Fruit fly (Drosophila melanogaster): ENCODE results near the gene CG4678.

The CG4678 gene

dm6 chrX:16672904-16673303 is 23.0 kb upstream of the CG4678 start:
- TF ChIP-seq kay (GFP tag; ENCODE audit: borderline replicate concordance) (no peak), bab1 (GFP tag; optimal IDR thresholded peaks at IDR 0.05) (no peak), CG14711 (tag; optimal IDR thresholded peaks at IDR 0.05) (no peak), Crg-1 (GFP tag; optimal IDR thresholded peaks at IDR 0.05) (no peak), CG1620 (GFP tag; optimal IDR thresholded peaks at IDR 0.05) (no peak), tj (GFP tag; optimal IDR thresholded peaks at IDR 0.05) (no peak), CG7101 (tag; optimal IDR thresholded peaks at IDR 0.05) (no peak), ovo (GFP tag; optimal IDR thresholded peaks at IDR 0.05) (no peak), cic (GFP tag; optimal IDR thresholded peaks at IDR 0.05) (no peak), Clk (GFP tag; optimal IDR thresholded peaks at IDR 0.05) (no peak), cnc (optimal IDR thresholded peaks at IDR 0.05) (no peak), CG33017 (tag; optimal IDR thresholded peaks at IDR 0.05) (no peak), pad (GFP tag; optimal IDR thresholded peaks at IDR 0.05) (no peak), toe (GFP tag; optimal IDR thresholded peaks at IDR 0.05) (no peak), CG7045 (GFP tag; optimal IDR thresholded peaks at IDR 0.05) (no peak), CG5204 (GFP tag; optimal IDR thresholded peaks at IDR 0.05) (no peak)

- TF ChIP-seq CG7101 (tag; optimal IDR thresholded peaks at IDR 0.05) (no peak), cic (GFP tag; optimal IDR thresholded peaks at IDR 0.05) (no peak), CG5204 (GFP tag; optimal IDR thresholded peaks at IDR 0.05) (no peak), CG7045 (GFP tag; optimal IDR thresholded peaks at IDR 0.05) (no peak), CG12768 (GFP tag; optimal IDR thresholded peaks at IDR 0.05) (no peak), toe (GFP tag; optimal IDR thresholded peaks at IDR 0.05) (no peak), cnc (optimal IDR thresholded peaks at IDR 0.05) (no peak), Clk (GFP tag; optimal IDR thresholded peaks at IDR 0.05) (no peak), Mnt (GFP tag; optimal IDR thresholded peaks at IDR 0.05) (no peak), ovo (GFP tag; optimal IDR thresholded peaks at IDR 0.05) (no peak), pad (GFP tag; optimal IDR thresholded peaks at IDR 0.05) (no peak), CG14711 (tag; optimal IDR thresholded peaks at IDR 0.05) (no peak), kay (GFP tag; ENCODE audit: borderline replicate concordance) (no peak), Hr96 (GFP tag; optimal IDR thresholded peaks at IDR 0.05) (no peak), CG33017 (tag; optimal IDR thresholded peaks at IDR 0.05) (no peak), bab1 (GFP tag; optimal IDR thresholded peaks at IDR 0.05) (no peak), tj (GFP tag; optimal IDR thresholded peaks at IDR 0.05) (no peak), CG1620 (GFP tag; optimal IDR thresholded peaks at IDR 0.05) (no peak), Crg-1 (GFP tag; optimal IDR thresholded peaks at IDR 0.05) (no peak)
Measured at dm6 chrX:16674538-16674937, 21.4 kb upstream of the CG4678 start.

- TF ChIP-seq pad (GFP tag; optimal IDR thresholded peaks at IDR 0.05) (no peak), CG12768 (GFP tag; optimal IDR thresholded peaks at IDR 0.05) (no peak), bab1 (GFP tag; optimal IDR thresholded peaks at IDR 0.05) (no peak), cnc (optimal IDR thresholded peaks at IDR 0.05) (no peak), CG7101 (tag; optimal IDR thresholded peaks at IDR 0.05) (no peak), CG33017 (tag; optimal IDR thresholded peaks at IDR 0.05) (no peak), tj (GFP tag; optimal IDR thresholded peaks at IDR 0.05) (no peak), Mnt (GFP tag; optimal IDR thresholded peaks at IDR 0.05) (no peak), Hr96 (GFP tag; optimal IDR thresholded peaks at IDR 0.05) (no peak), Crg-1 (GFP tag; optimal IDR thresholded peaks at IDR 0.05) (no peak), CG5204 (GFP tag; optimal IDR thresholded peaks at IDR 0.05) (no peak), kay (GFP tag; ENCODE audit: borderline replicate concordance) (no peak), Clk (GFP tag; optimal IDR thresholded peaks at IDR 0.05) (no peak), toe (GFP tag; optimal IDR thresholded peaks at IDR 0.05) (no peak), CG7045 (GFP tag; optimal IDR thresholded peaks at IDR 0.05) (no peak), CG1620 (GFP tag; optimal IDR thresholded peaks at IDR 0.05) (no peak), ovo (GFP tag; optimal IDR thresholded peaks at IDR 0.05) (no peak), cic (GFP tag; optimal IDR thresholded peaks at IDR 0.05) (no peak)
Measured at dm6 chrX:16676653-16677052, 19.3 kb upstream of the CG4678 start, which contains the start of gene CG13012. Gene CG13012, minus strand, starts transcription at chrX:16676753.

- TF ChIP-seq CG7101 (tag; optimal IDR thresholded peaks at IDR 0.05) = peak; percentile 55
- no peak for TF ChIP-seq cic (GFP tag; optimal IDR thresholded peaks at IDR 0.05)
- TF ChIP-seq CG5204 (GFP tag; optimal IDR thresholded peaks at IDR 0.05) = no peak
- no peak for TF ChIP-seq CG33017 (tag; optimal IDR thresholded peaks at IDR 0.05)
- TF ChIP-seq pad (GFP tag; optimal IDR thresholded peaks at IDR 0.05) = no peak
- no peak for TF ChIP-seq Hr96 (GFP tag; optimal IDR thresholded peaks at IDR 0.05)
- peak; percentile 7 for TF ChIP-seq CG14711 (tag; optimal IDR thresholded peaks at IDR 0.05)
- no peak for TF ChIP-seq cnc (optimal IDR thresholded peaks at IDR 0.05)
- no peak for TF ChIP-seq Clk (GFP tag; optimal IDR thresholded peaks at IDR 0.05)
- TF ChIP-seq Crg-1 (GFP tag; optimal IDR thresholded peaks at IDR 0.05) = no peak
- no peak for TF ChIP-seq kay (GFP tag; ENCODE audit: borderline replicate concordance)
- TF ChIP-seq Mnt (GFP tag; optimal IDR thresholded peaks at IDR 0.05) = no peak
- TF ChIP-seq toe (GFP tag; optimal IDR thresholded peaks at IDR 0.05) = no peak
- no peak for TF ChIP-seq CG12768 (GFP tag; optimal IDR thresholded peaks at IDR 0.05)
- no peak for TF ChIP-seq tj (GFP tag; optimal IDR thresholded peaks at IDR 0.05)
- peak; percentile 9 for TF ChIP-seq CG11617 (GFP tag; optimal IDR thresholded peaks at IDR 0.05)
- no peak for TF ChIP-seq CG7045 (GFP tag; optimal IDR thresholded peaks at IDR 0.05)
- TF ChIP-seq bab1 (GFP tag; optimal IDR thresholded peaks at IDR 0.05) = no peak
- no peak for TF ChIP-seq ovo (GFP tag; optimal IDR thresholded peaks at IDR 0.05)
- TF ChIP-seq CG1620 (GFP tag; optimal IDR thresholded peaks at IDR 0.05) = no peak
Measured at dm6 chrX:16677163-16677562, 18.8 kb upstream of the CG4678 start.

- TF ChIP-seq kay (GFP tag; ENCODE audit: borderline replicate concordance) = no peak
- TF ChIP-seq toe (GFP tag; optimal IDR thresholded peaks at IDR 0.05) = no peak
- TF ChIP-seq CG5204 (GFP tag; optimal IDR thresholded peaks at IDR 0.05) = no peak
- TF ChIP-seq pad (GFP tag; optimal IDR thresholded peaks at IDR 0.05) = no peak
- TF ChIP-seq CG11617 (GFP tag; optimal IDR thresholded peaks at IDR 0.05) = no peak
- no peak for TF ChIP-seq cic (GFP tag; optimal IDR thresholded peaks at IDR 0.05)
- no peak for TF ChIP-seq CG12768 (GFP tag; optimal IDR thresholded peaks at IDR 0.05)
- no peak for TF ChIP-seq Hr96 (GFP tag; optimal IDR thresholded peaks at IDR 0.05)
- no peak for TF ChIP-seq ovo (GFP tag; optimal IDR thresholded peaks at IDR 0.05)
- TF ChIP-seq cnc (optimal IDR thresholded peaks at IDR 0.05) = no peak
- no peak for TF ChIP-seq CG14711 (tag; optimal IDR thresholded peaks at IDR 0.05)
- no peak for TF ChIP-seq Mnt (GFP tag; optimal IDR thresholded peaks at IDR 0.05)
- TF ChIP-seq CG33017 (tag; optimal IDR thresholded peaks at IDR 0.05) = no peak
- no peak for TF ChIP-seq bab1 (GFP tag; optimal IDR thresholded peaks at IDR 0.05)
- no peak for TF ChIP-seq tj (GFP tag; optimal IDR thresholded peaks at IDR 0.05)
- no peak for TF ChIP-seq Crg-1 (GFP tag; optimal IDR thresholded peaks at IDR 0.05)
- TF ChIP-seq Clk (GFP tag; optimal IDR thresholded peaks at IDR 0.05) = no peak
- TF ChIP-seq CG7101 (tag; optimal IDR thresholded peaks at IDR 0.05) = no peak
- no peak for TF ChIP-seq CG1620 (GFP tag; optimal IDR thresholded peaks at IDR 0.05)
Measured at dm6 chrX:16678845-16679347, 17.0 kb upstream of the CG4678 start, which contains the start of the genes CG13010 and sing. Gene CG13010, minus strand, starts transcription at chrX:16678945. Gene sing, plus strand, starts transcription at chrX:16679297.
